Worm (Caenorhabditis elegans): ENCODE data around the gene rbm-42.

ce11 chrIII:5172470-5172869, 19.4 kb upstream of the rbm-42 start, which contains the start of gene K10D2.5:
- peak; percentile 41 for TF ChIP-seq ceh-19 (GFP tag; optimal IDR thresholded peaks at IDR 0.05)
- peak; percentile 82 for TF ChIP-seq syd-9 (tag; optimal IDR thresholded peaks at IDR 0.05)
- no peak for TF ChIP-seq pha-4 (tag; optimal IDR thresholded peaks at IDR 0.05)
- TF ChIP-seq tbx-2 (tag; optimal IDR thresholded peaks at IDR 0.05) = peak; percentile 99
